Fruit fly (Drosophila melanogaster) Kc167 (cell line): ENCODE results near the gene CG34300.

Experiments
- h ChIP-seq: fragments of >200 bp; optimal IDR thresholded peaks from 3 replicates; lab custom pipeline; 2018; ENCODE audit warnings: missing external identifiers
- psq ChIP-seq: fragments of >200 bp; optimal IDR thresholded peaks from 2 replicates; lab custom pipeline; 2017; ENCODE audit warnings: missing external identifiers
- ttk ChIP-seq: sonication (Bioruptor generic); optimal IDR thresholded peaks from 2 replicates; lab custom pipeline; 2017; ENCODE audit warnings: missing external identifiers

dm6 chr3R:30326634-30327033, 20.2 kb upstream of the CG34300 start:
- TF ChIP-seq psq = no peak
- TF ChIP-seq h (lab: Kevin White, UChicago) = no peak
- no peak for TF ChIP-seq ttk (lab: Kevin White, UChicago)
